Worm (Caenorhabditis elegans): ENCODE results near the gene csp-1.

csp-1 gene

DNA sequence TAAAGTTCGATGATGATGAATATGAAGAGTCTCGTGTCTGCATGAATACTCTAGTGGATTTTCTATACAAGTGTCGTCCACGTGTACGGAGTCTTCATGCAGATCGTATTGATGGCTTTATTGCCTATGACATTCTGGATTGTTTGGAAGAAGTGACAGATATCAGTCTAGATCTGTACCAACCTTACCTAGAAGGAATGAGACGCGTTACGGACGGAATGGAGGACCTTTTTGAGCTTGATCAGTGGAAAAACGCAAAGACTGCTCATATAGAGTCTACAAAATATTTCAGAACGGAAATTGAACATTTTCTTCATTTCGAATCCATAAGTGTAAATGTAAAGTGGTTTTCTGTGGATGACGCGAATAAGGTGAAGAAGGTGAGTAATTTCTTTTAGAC, 47.2 kb downstream of the csp-1 start, which contains the start of gene fbxa-169:
fbxa-169 (plus strand) TSS at position 301 of the 400 bp plus-strand sequence.
- no peak for TF ChIP-seq mcd-1 (GFP tag; IDR thresholded peaks at IDR 0.05)
- TF ChIP-seq hmg-20 (GFP tag; IDR thresholded peaks at IDR 0.05): no peak
- TF ChIP-seq Y56A3A.18 (GFP tag; IDR thresholded peaks at IDR 0.05): no peak
- no peak for TF ChIP-seq lin-26 (GFP tag; IDR thresholded peaks at IDR 0.05)
- no peak for TF ChIP-seq nfya-2 (GFP tag; IDR thresholded peaks at IDR 0.05)
- no peak for TF ChIP-seq atf-7 (tag; optimal IDR thresholded peaks at IDR 0.05)
- TF ChIP-seq F52B5.7 (tag; optimal IDR thresholded peaks at IDR 0.05): no peak
- TF ChIP-seq akir-1 (GFP tag; optimal IDR thresholded peaks at IDR 0.05): no peak
- no peak for TF ChIP-seq unc-62 (GFP tag; optimal IDR thresholded peaks at IDR 0.05)
- no peak for TF ChIP-seq dox-1 (GFP tag; IDR thresholded peaks at IDR 0.05)
- no peak for TF ChIP-seq lin-35 (GFP tag; optimal IDR thresholded peaks at IDR 0.05)
- TF ChIP-seq aptf-3 (GFP tag; IDR thresholded peaks at IDR 0.05): no peak
- TF ChIP-seq nhr-80 (tag; optimal IDR thresholded peaks at IDR 0.05): no peak
- TF ChIP-seq aptf-2 (GFP tag; conservative IDR thresholded peaks at IDR 0.05): no peak
- no peak for TF ChIP-seq F33H1.4 (GFP tag; IDR thresholded peaks at IDR 0.05)
- TF ChIP-seq ceh-100 (GFP tag; IDR thresholded peaks at IDR 0.05): no peak
- TF ChIP-seq ceh-40 (GFP tag; IDR thresholded peaks at IDR 0.05): no peak
- no peak for TF ChIP-seq sptf-2 (GFP tag; optimal IDR thresholded peaks at IDR 0.05)
- TF ChIP-seq madf-3 (GFP tag; IDR thresholded peaks at IDR 0.05): no peak
- no peak for TF ChIP-seq zim-3 (tag; optimal IDR thresholded peaks at IDR 0.05)

All from whole organism, young adult.